Worm (Caenorhabditis elegans) whole organism, L1 larva: ENCODE data around the gene ppk-3.

Source experiments
- C04F5.9 ChIP-seq: sonication (generic microtip); optimal IDR thresholded peaks from 2 replicates; lab custom pipeline; 2016; ENCODE audit warnings: missing genetic modification characterization, missing compliant biosample characterization
- F16B12.6 ChIP-seq: fragments of 150-350 bp; optimal IDR thresholded peaks from 2 replicates; lab custom pipeline; 2014; ENCODE audit warnings: missing biosample characterization, missing genetic modification characterization
- alr-1 ChIP-seq: fragments of 200-800 bp; sonication (Bioruptor generic); optimal IDR thresholded peaks from 2 replicates; lab custom pipeline; 2018; ENCODE audit warnings: borderline replicate concordance, mild to moderate bottlenecking, missing genetic modification characterization, missing compliant biosample characterization
- blmp-1 ChIP-seq: fragments of 150-350 bp; optimal IDR thresholded peaks from 2 replicates; lab custom pipeline; 2014; ENCODE audit warnings: missing biosample characterization, missing genetic modification characterization
- ceh-88 ChIP-seq: fragments of 200-800 bp; sonication (Bioruptor generic); IDR thresholded peaks from 2 replicates; pipeline ENCODE4 v1.3.6; 2022; ENCODE audit warnings: missing genetic modification characterization, missing compliant biosample characterization
- ceh-90 ChIP-seq: sonication (generic microtip); optimal IDR thresholded peaks from 2 replicates; lab custom pipeline; 2016; ENCODE audit warnings: missing genetic modification characterization, missing compliant biosample characterization
- ces-1 ChIP-seq: fragments of 150-350 bp; optimal IDR thresholded peaks from 2 replicates; lab custom pipeline; 2014; ENCODE audit warnings: missing biosample characterization, missing genetic modification reagents, missing genetic modification characterization
- egl-13 ChIP-seq: sonication (generic microtip); optimal IDR thresholded peaks from 2 replicates; lab custom pipeline; 2016; ENCODE audit warnings: missing genotype, missing genetic modification reagents, missing genetic modification characterization, missing compliant biosample characterization
- fkh-8 ChIP-seq: sonication (generic microtip); optimal IDR thresholded peaks from 2 replicates; lab custom pipeline; 2016; ENCODE audit warnings: mild to moderate bottlenecking, missing genetic modification characterization, missing compliant biosample characterization
- fos-1 ChIP-seq: fragments of 150-350 bp; optimal IDR thresholded peaks from 2 replicates; lab custom pipeline; 2014; ENCODE audit warnings: missing biosample characterization, missing genetic modification characterization
- hlh-4 ChIP-seq: sonication (generic microtip); optimal IDR thresholded peaks from 2 replicates; lab custom pipeline; 2016; ENCODE audit warnings: mild to moderate bottlenecking, missing genetic modification characterization, missing compliant biosample characterization
- lin-14 ChIP-seq: fragments of 200-800 bp; sonication (Bioruptor generic); optimal IDR thresholded peaks from 2 replicates; lab custom pipeline; 2018; ENCODE audit warnings: mild to moderate bottlenecking, missing genetic modification characterization, moderate library complexity, missing compliant biosample characterization
- lin-15B ChIP-seq: fragments of 150-350 bp; sonication (generic microtip); optimal IDR thresholded peaks from 3 replicates; lab custom pipeline; 2014; ENCODE audit warnings: missing biosample characterization, missing genetic modification characterization
- lin-35 ChIP-seq, 2 experiments: fragments of 150-350 bp; optimal IDR thresholded peaks; 2 replicates each; lab custom pipeline; 2014; ENCODE audit warnings: missing biosample characterization in 2 of 2, missing genetic modification characterization in 2 of 2, missing genetic modification reagents in 2 of 2
- lir-3 ChIP-seq: sonication (generic microtip); optimal IDR thresholded peaks from 2 replicates; lab custom pipeline; 2016; ENCODE audit warnings: mild to moderate bottlenecking, missing genetic modification characterization, moderate library complexity, missing compliant biosample characterization; ENCODE audit not compliant: poor library complexity
- lsy-2 ChIP-seq, 2 experiments: fragments of 150-350 bp; optimal IDR thresholded peaks; 2 replicates each; lab custom pipeline; 2014; ENCODE audit warnings: missing biosample characterization in 2 of 2, missing genetic modification characterization in 2 of 2
- mep-1 ChIP-seq: fragments of 150-350 bp; optimal IDR thresholded peaks from 2 replicates; lab custom pipeline; 2014; ENCODE audit warnings: missing biosample characterization, missing genetic modification characterization
- nhr-19 ChIP-seq: fragments of 200-800 bp; sonication (Bioruptor generic); conservative IDR thresholded peaks from 2 replicates; pipeline ENCODE4 v1.3.6; 2022; ENCODE audit warnings: missing genetic modification characterization, missing compliant biosample characterization
- nhr-20 ChIP-seq: sonication (generic microtip); optimal IDR thresholded peaks from 2 replicates; lab custom pipeline; 2016; ENCODE audit warnings: mild to moderate bottlenecking, missing genetic modification characterization, missing compliant biosample characterization
- nhr-28 ChIP-seq: fragments of 150-350 bp; optimal IDR thresholded peaks from 2 replicates; lab custom pipeline; 2014; ENCODE audit warnings: missing biosample characterization, missing genetic modification characterization
- nhr-47 ChIP-seq: sonication (generic microtip); optimal IDR thresholded peaks from 2 replicates; lab custom pipeline; 2016; ENCODE audit warnings: mild to moderate bottlenecking, missing genetic modification characterization, moderate library complexity, missing compliant biosample characterization
- nhr-71 ChIP-seq: sonication (generic microtip); optimal IDR thresholded peaks from 2 replicates; lab custom pipeline; 2016; ENCODE audit warnings: mild to moderate bottlenecking, missing genetic modification characterization, moderate library complexity, missing compliant biosample characterization
- nhr-76 ChIP-seq: sonication (generic microtip); optimal IDR thresholded peaks from 2 replicates; lab custom pipeline; 2017; ENCODE audit warnings: missing biosample characterization, missing genetic modification characterization
- nhr-85 ChIP-seq: sonication (generic microtip); peaks from one replicate; lab custom pipeline; 2016; ENCODE audit warnings: missing genetic modification characterization, inconsistent platforms, missing compliant biosample characterization
- pax-3 ChIP-seq: fragments of 200-800 bp; sonication (Bioruptor generic); optimal IDR thresholded peaks from 2 replicates; lab custom pipeline; 2018; ENCODE audit warnings: mild to moderate bottlenecking, missing genetic modification characterization, moderate library complexity, missing compliant biosample characterization
- pqm-1 ChIP-seq: sonication (generic microtip); optimal IDR thresholded peaks from 3 replicates; lab custom pipeline; 2017; ENCODE audit warnings: missing biosample characterization, missing genetic modification characterization
- rnt-1 ChIP-seq: sonication (generic microtip); optimal IDR thresholded peaks from 2 replicates; lab custom pipeline; 2016; ENCODE audit warnings: mild to moderate bottlenecking, missing genetic modification characterization, moderate library complexity, missing compliant biosample characterization
- snu-23 ChIP-seq: sonication (generic microtip); optimal IDR thresholded peaks from 2 replicates; lab custom pipeline; 2016; ENCODE audit warnings: missing genetic modification characterization, missing compliant biosample characterization
- sptf-1 ChIP-seq: fragments of 150-350 bp; optimal IDR thresholded peaks from 2 replicates; lab custom pipeline; 2014; ENCODE audit warnings: missing biosample characterization, missing genetic modification characterization
- unc-130 ChIP-seq: fragments of 150-350 bp; optimal IDR thresholded peaks from 2 replicates; lab custom pipeline; 2017; ENCODE audit warnings: missing biosample characterization, missing genetic modification characterization, inconsistent platforms
- unc-62 ChIP-seq: fragments of 150-350 bp; optimal IDR thresholded peaks from 2 replicates; lab custom pipeline; 2014; ENCODE audit warnings: missing biosample characterization, missing genetic modification reagents, missing genetic modification characterization
- unc-98 ChIP-seq: fragments of 200-800 bp; sonication (Bioruptor generic); IDR thresholded peaks from 2 replicates; pipeline ENCODE4 v1.3.6; 2022; ENCODE audit warnings: missing genetic modification characterization, missing compliant biosample characterization
- vab-15 ChIP-seq: sonication (generic microtip); optimal IDR thresholded peaks from 2 replicates; lab custom pipeline; 2017; ENCODE audit warnings: missing genotype, mild to moderate bottlenecking, missing genetic modification characterization, missing compliant biosample characterization
- ztf-4 ChIP-seq: fragments of 150-350 bp; optimal IDR thresholded peaks from 2 replicates; lab custom pipeline; 2014; ENCODE audit warnings: missing biosample characterization, missing genetic modification characterization

Gene ppk-3

DNA sequence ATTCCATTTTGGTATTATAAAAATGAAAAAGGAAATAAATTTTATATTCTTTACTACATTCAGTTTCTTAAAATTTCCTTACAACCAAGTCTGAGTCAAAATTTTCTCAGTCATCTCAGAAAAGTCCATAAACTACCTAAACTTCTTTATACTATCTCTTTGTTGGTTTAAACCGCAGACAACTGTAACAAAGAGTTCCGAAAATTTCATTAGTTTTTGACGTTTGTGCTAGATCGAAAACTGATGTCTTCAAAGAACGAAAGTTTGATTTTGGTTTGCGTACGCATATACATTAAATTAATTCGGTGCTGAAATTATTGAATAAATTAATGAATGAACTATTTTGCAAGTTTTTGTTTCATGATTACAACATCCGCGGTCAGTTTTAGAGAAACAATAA lies 16.5 kb downstream of the ppk-3 start:
- TF ChIP-seq fos-1 (tag; lab: Kevin White, UChicago) (no peak), ceh-90 (tag; lab: Kevin White, UChicago) (no peak), pax-3 (tag; lab: Kevin White, UChicago) (no peak), pqm-1 (tag; lab: Kevin White, UChicago) (no peak), ceh-88 (GFP tag; lab: Robert Waterston, UW) (no peak), alr-1 (no peak), nhr-47 (tag; lab: Kevin White, UChicago) (no peak)

DNA sequence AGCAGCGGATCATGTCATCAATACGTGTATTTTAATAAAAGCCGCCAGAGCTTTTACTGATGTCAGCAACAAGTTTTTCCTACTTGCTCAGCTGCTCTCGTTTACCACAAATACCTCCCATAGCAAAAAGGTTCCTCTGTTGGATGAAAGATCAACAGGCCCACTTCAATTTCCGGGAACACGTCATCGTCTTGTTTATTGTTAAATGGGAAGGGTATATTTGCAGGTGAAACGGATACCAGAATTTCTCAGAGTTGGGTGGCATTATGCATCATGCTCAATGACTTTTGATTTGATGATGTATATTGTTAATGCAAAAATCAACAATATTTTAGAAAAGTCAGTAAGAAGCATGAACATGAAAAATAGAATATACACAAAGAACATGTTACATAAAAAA lies 24.3 kb downstream of the ppk-3 start:
- TF ChIP-seq hlh-4 (tag; lab: Kevin White, UChicago), result peak; percentile 79
- TF ChIP-seq fkh-8 (tag; lab: Kevin White, UChicago), result peak; percentile 55
- no peak for TF ChIP-seq nhr-47 (tag; lab: Kevin White, UChicago)
- TF ChIP-seq nhr-71, result peak; percentile 9

DNA sequence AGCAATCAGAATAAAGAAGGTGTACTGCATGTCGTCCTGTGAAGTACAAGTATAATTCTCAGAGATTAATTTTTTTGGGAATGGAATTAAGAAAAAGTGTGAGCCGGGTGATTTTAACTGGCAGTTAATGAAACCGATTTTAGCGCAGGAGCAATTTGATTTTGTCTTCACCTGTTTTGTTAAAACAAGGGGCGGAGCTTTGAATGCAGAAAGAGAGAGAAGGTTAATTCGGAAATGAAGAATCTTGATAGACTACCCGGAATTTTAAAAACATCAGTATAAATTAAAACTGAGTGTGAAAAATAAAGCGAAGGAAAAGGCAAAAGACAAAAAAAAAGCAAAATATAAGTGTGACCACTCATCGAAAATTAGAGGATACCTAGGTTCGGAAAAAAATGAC lies 28.9 kb downstream of the ppk-3 start, which contains the start of gene C05E7.3:
Gene C05E7.3, minus strand, starts transcription at position 101 of the 400 bp plus-strand sequence.
- TF ChIP-seq ces-1, result no peak
- TF ChIP-seq nhr-28, result no peak
- TF ChIP-seq C04F5.9 (tag; lab: Kevin White, UChicago), result no peak
- no peak for TF ChIP-seq ztf-4 (tag; lab: Kevin White, UChicago)
- TF ChIP-seq lin-15B (tag; lab: Kevin White, UChicago), result no peak
- no peak for TF ChIP-seq unc-98 (GFP tag; lab: Robert Waterston, UW)
- TF ChIP-seq F16B12.6 (tag; lab: Kevin White, UChicago), result no peak

DNA sequence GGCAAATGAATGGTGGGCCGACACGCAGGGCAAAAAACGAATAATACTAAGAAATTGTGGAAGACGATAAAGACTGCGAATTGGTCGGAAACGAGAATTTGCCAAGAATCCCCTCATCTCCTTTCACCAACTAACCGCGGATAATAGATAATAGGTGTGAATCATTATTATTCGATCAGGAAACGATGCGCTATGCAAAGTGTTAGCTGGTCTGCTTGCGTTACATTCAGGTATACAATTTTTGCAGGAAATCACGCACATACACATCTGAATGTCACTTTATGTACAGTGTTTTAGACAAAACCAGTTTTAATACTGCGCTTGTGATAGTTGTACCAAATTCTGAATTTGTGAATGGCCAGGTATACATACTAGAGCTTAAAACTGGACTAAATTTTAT lies 30.8 kb downstream of the ppk-3 start:
- peak; percentile 30 for TF ChIP-seq nhr-85 (tag; lab: Kevin White, UChicago)
- TF ChIP-seq egl-13, result no peak
- TF ChIP-seq rnt-1 (tag; lab: Kevin White, UChicago), result no peak

DNA sequence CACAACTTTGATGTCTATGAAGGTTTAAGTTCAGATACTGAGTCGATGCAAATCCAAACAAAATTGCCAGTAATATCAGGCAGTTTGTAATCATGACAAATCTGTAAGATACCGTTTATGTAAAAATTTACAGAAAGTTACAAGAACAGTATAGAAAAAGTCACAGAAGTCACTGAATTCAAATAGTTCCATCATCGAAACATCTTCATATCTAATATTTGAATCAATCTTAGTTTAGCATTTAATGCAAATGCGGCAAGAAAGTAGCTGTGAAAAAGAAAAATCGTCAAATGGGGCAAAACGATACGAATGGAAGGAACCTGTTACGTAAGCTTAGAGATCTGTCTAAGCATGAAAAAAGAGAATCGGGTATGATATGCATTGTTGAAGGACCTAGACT lies 32.3 kb downstream of the ppk-3 start, which contains the start of gene gmap-2:
Gene gmap-2, minus strand, starts transcription at position 101 of the 400 bp plus-strand sequence.
- no peak for TF ChIP-seq lsy-2 (tag; optimal IDR thresholded peaks at IDR 0.05; lab: Kevin White, UChicago)
- TF ChIP-seq unc-62 (GFP tag; lab: Kevin White, UChicago), result no peak
- TF ChIP-seq blmp-1 (tag; lab: Kevin White, UChicago), result no peak
- TF ChIP-seq egl-13, result no peak

DNA sequence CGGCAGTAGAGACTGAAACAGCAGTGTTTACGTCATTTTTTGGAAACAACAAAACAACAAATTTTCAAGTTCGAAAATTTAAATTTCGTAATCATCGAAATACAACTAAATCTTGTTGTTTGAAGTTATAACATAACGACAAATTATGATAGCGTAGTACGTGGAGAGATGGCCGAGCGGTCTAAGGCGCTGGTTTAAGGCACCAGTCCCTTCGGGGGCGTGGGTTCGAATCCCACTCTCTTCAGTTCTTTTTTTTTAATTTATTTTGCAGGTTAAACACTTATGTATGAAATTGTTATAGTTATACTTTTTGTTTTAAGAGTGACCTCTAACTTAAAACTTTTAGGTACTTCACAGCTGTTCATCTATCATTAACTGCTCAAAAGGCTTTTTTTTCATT lies 33.1 kb downstream of the ppk-3 start:
- peak; percentile 38 for TF ChIP-seq snu-23
- peak; percentile 31 for TF ChIP-seq nhr-19 (GFP tag; lab: Robert Waterston, UW)
- TF ChIP-seq lin-14 (GFP tag; lab: Kevin White, UChicago), result peak; percentile 20
- peak; percentile 17 for TF ChIP-seq nhr-20
- peak in 1 of 2 experiments; percentile 25 for TF ChIP-seq lin-35 (GFP tag; optimal IDR thresholded peaks at IDR 0.05; lab: Kevin White, UChicago)
- TF ChIP-seq nhr-76 (tag; lab: Kevin White, UChicago), result no peak
- no peak for TF ChIP-seq unc-130 (tag; lab: Kevin White, UChicago)
- peak; percentile 17 for TF ChIP-seq nhr-71
- TF ChIP-seq nhr-47 (tag; lab: Kevin White, UChicago), result peak; percentile 5
- TF ChIP-seq mep-1, result peak; percentile 12

DNA sequence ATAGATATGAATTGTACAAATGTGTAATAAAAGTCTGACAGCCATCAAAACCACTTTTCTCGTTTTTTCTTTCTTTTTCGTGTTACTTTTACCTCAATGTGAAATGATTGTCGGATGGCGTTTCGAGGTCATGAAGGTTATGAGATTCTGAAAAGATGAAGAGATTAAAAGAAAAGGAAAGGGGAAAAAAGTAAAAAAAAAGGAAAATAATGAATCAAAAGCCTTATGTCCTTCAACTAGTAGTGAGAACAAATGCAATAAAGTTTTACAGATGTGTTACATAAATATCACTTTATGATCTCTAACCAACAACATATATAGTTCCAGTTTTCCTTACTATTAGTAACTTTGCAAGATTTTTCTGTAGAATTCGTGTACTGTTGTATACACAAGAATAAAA lies 34.6 kb downstream of the ppk-3 start, which contains the start of gene gmap-3:
Gene gmap-3, minus strand, starts transcription at position 148 of the 400 bp plus-strand sequence.
- TF ChIP-seq lir-3 (tag; lab: Kevin White, UChicago) (no peak), blmp-1 (tag; lab: Kevin White, UChicago) (peak; percentile 16), sptf-1 (tag; lab: Kevin White, UChicago) (no peak), lsy-2 (tag; optimal IDR thresholded peaks at IDR 0.05; lab: Kevin White, UChicago) (no peak), vab-15 (no peak)
